Fruit fly (Drosophila melanogaster) whole organism, embryonic: ENCODE measurements around the gene CG31029.

ENCODE experiments used
- CG13123 ChIP-seq: fragments of 200-800 bp; sonication (Bioruptor generic); optimal IDR thresholded peaks from 2 replicates; lab custom pipeline; 2016; ENCODE audit warnings: missing biosample characterization, missing genetic modification characterization
- nau ChIP-seq: fragments of 200-800 bp; sonication (Bioruptor generic); optimal IDR thresholded peaks from 3 replicates; lab custom pipeline; 2017; ENCODE audit warnings: missing biosample characterization, mild to moderate bottlenecking, missing genetic modification characterization, missing genetic modification reagents

DNA sequence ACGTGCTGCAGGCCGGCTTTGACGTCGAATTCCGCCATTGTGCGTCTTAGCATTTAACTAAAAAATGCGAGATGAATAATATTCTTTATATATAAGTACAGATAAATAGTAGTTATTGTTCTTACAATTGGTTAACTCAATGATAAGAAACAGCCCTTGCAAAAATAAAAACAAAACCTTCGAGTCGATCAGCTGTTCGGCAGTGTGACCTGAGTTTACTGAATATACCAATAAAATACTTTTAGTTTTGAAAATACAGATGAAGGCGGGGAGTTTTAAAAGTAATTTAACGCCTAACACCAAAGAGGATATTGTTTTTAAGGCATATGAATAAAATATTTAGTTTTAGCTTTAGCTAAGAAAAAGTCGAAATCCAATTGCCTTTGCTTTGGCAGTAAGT is 45.3 kb upstream of the CG31029 start, which contains the start of the genes CG1983 and CG15530:
- no peak for TF ChIP-seq CG13123 (GFP tag; lab: Kevin White, UChicago)
- no peak for TF ChIP-seq nau
